Fruit fly (Drosophila melanogaster) whole organism: ENCODE measurements around the gene CG18404.

ENCODE experiments used
- CG8478 ChIP-seq: fragments of >200 bp; optimal IDR thresholded peaks from 2 replicates; lab custom pipeline; 2018; ENCODE audit warnings: inconsistent platforms
- Dll ChIP-seq: fragments of >200 bp; optimal IDR thresholded peaks from 2 replicates; lab custom pipeline; 2017
- EcR ChIP-seq, 2 experiments: fragments of >200 bp; optimal IDR thresholded peaks; 2 replicates each; lab custom pipeline; 2017; ENCODE audit warnings: missing biosample characterization in 2 of 2, missing genetic modification characterization in 2 of 2, missing genetic modification reagents in 2 of 2
- pan ChIP-seq: fragments of >200 bp; optimal IDR thresholded peaks from 2 replicates; lab custom pipeline; 2017
- psq ChIP-seq: fragments of >200 bp; optimal IDR thresholded peaks from 2 replicates; lab custom pipeline; 2017
- usp ChIP-seq: fragments of >200 bp; optimal IDR thresholded peaks from 2 replicates; lab custom pipeline; 2017; ENCODE audit warnings: missing biosample characterization, missing genetic modification characterization, mixed read lengths

Gene CG18404

DNA sequence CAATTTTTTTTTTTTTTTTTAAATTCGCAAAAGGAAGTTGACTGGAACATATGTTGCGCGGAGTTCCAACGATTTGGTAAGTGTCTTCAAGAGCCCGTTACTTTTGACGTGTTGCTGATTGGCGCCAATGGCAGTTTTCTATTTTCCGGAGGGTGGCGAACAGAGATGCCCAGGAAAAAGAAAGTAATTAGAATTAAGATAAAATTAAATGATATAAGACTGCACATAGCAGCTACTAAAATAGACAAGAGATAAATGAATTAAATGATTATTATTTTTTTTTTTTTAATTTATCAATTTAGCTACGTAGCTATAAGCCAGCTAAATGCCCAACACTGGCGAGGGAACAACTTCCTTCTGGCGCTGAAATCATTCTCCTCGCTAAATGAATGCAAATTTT, 30.7 kb upstream of the CG18404 start:
- no peak for TF ChIP-seq EcR (GFP tag; optimal IDR thresholded peaks at IDR 0.05; lab: Kevin White, UChicago)
- no peak for TF ChIP-seq psq
- no peak for TF ChIP-seq pan (lab: Kevin White, UChicago)
- no peak for TF ChIP-seq CG8478 (lab: Kevin White, UChicago)
- no peak for TF ChIP-seq usp (GFP tag; lab: Kevin White, UChicago)
- no peak for TF ChIP-seq Dll (lab: Kevin White, UChicago)

dm6 chr3R:30224577-30224976, 28.4 kb upstream of the CG18404 start:
- no peak for TF ChIP-seq CG8478 (lab: Kevin White, UChicago)
- no peak for TF ChIP-seq pan (lab: Kevin White, UChicago)
- TF ChIP-seq EcR (GFP tag; optimal IDR thresholded peaks at IDR 0.05; lab: Kevin White, UChicago): no peak

- TF ChIP-seq Dll (lab: Kevin White, UChicago): no peak
- no peak for TF ChIP-seq usp (GFP tag; lab: Kevin White, UChicago)
- TF ChIP-seq pan (lab: Kevin White, UChicago): no peak
- TF ChIP-seq CG8478 (lab: Kevin White, UChicago): no peak
- TF ChIP-seq psq: no peak
- TF ChIP-seq EcR (GFP tag; optimal IDR thresholded peaks at IDR 0.05; lab: Kevin White, UChicago): no peak
These were observed 17.7 kb upstream of the CG18404 start for dm6 chr3R:30235253-30235652.

DNA sequence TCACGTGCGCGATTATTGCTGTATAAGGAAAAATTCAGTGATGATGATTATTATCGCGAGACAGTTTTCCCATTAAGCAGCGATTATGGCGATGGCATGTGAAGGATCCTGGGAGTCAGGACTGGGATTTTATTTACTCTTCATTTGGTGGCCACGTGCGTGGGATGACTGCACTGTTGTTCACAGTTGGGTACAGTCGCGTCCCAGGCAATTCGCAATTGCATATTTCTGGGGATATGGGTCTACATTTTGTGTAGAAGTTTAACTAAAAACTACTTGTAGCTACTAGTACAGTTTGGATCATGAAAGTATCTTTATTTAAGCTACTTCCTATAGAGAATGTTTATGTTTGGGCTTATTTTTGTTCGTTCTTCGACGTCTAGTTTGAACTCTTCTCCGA, 16.0 kb upstream of the CG18404 start:
- no peak for TF ChIP-seq usp (GFP tag; lab: Kevin White, UChicago)
- no peak for TF ChIP-seq psq

DNA sequence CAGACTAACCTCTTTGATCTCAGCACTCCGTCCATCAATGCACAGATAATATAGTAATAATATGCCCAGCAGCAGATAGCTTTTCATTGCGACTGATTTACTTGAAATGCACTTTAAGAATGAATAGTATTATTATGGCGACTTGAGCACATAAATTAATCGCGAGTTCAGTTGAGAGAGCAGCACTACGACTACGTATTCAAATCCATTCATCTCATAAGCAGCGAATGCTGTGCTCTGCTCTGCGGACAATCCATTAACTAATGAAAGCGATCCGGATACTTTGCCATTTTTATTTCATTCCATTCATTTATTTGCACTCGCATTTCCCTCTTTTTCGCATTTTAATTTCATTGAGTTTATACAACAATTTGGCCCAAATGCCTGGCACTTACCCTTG, 15.3 kb upstream of the CG18404 start, which contains the start of gene CG43448:
Gene CG43448 (minus strand): TSS at position 101 of the 400 bp plus-strand sequence.
- TF ChIP-seq CG8478 (lab: Kevin White, UChicago): no peak
- no peak for TF ChIP-seq EcR (GFP tag; optimal IDR thresholded peaks at IDR 0.05; lab: Kevin White, UChicago)
- TF ChIP-seq usp (GFP tag; lab: Kevin White, UChicago): no peak
- TF ChIP-seq Dll (lab: Kevin White, UChicago): no peak
- no peak for TF ChIP-seq psq
- TF ChIP-seq pan (lab: Kevin White, UChicago): no peak

DNA sequence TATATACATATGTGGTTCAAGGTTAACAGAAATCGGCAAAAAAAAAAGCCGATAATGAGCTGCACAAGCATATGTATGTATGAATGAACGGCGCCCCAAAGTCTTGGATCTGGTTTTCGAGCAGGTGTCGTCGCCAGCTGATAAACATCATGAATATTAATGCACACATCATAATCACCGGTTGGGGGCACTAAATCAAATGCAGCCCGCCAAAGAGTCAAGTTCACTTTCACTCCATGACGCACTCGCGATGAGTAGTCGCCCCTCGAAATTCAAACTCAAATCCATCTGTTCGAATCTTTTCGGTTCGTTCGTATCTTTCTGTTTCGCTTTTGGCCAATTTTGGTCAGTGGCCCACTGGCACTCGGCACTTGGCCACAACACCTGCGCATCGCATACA, 12.7 kb upstream of the CG18404 start:
- TF ChIP-seq psq (no peak), usp (GFP tag; lab: Kevin White, UChicago) (no peak), CG8478 (lab: Kevin White, UChicago) (no peak), EcR (GFP tag; optimal IDR thresholded peaks at IDR 0.05; lab: Kevin White, UChicago) (no peak), pan (lab: Kevin White, UChicago) (no peak), Dll (lab: Kevin White, UChicago) (no peak)

DNA sequence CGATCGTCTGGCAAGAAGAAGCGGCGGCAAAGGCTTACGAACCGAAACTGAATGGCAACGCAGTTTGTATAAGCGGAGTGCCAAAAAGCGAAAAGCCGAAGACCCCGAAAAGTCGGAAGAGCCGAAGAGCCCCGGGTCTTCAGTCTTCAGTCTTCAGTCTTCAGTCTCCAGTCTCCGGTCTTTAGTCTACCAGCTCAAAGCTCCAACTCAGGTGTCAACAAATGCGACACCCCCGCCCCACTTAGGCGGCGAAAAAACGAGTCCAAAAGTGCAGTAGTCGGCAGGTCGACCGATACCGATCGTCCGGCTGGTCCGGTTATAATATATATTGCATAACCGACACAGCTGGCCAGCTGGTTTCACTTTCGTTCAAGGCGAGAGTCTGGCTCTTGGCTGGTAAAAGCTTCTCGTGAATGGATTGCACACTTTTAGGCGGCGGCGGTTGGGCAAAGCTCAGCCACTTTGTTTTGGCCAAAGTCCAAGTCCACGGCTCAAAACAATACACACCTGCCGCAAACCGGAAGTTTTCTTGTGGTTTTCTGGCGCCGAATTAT, 9.6 kb upstream of the CG18404 start, which contains the start of gene CG9737:
Gene CG9737 (minus strand): TSS at position 51 of the 554 bp plus-strand sequence.
- TF ChIP-seq CG8478 (lab: Kevin White, UChicago): no peak

dm6 chr3R:30245739-30246589, 7.0 kb upstream of the CG18404 start:
- TF ChIP-seq usp (GFP tag; lab: Kevin White, UChicago) (no peak), EcR (GFP tag; optimal IDR thresholded peaks at IDR 0.05; lab: Kevin White, UChicago) (no peak), psq (no peak), Dll (lab: Kevin White, UChicago) (no peak), CG8478 (lab: Kevin White, UChicago) (no peak), pan (lab: Kevin White, UChicago) (no peak)

dm6 chr3R:30246603-30247002, 6.4 kb upstream of the CG18404 start, which contains the start of gene CG9733:
CG9733 (minus strand) TSS chr3R:30246703.
- TF ChIP-seq CG8478 (lab: Kevin White, UChicago) (no peak), Dll (lab: Kevin White, UChicago) (no peak), EcR (GFP tag; optimal IDR thresholded peaks at IDR 0.05; lab: Kevin White, UChicago) (no peak), pan (lab: Kevin White, UChicago) (no peak), usp (GFP tag; lab: Kevin White, UChicago) (no peak), psq (no peak)

- no peak for TF ChIP-seq EcR (GFP tag; optimal IDR thresholded peaks at IDR 0.05; lab: Kevin White, UChicago)
- no peak for TF ChIP-seq usp (GFP tag; lab: Kevin White, UChicago)
- no peak for TF ChIP-seq Dll (lab: Kevin White, UChicago)
- TF ChIP-seq psq: no peak
- TF ChIP-seq pan (lab: Kevin White, UChicago): no peak
- no peak for TF ChIP-seq CG8478 (lab: Kevin White, UChicago)
These were observed 5.1 kb upstream of the CG18404 start for dm6 chr3R:30247802-30248363.

dm6 chr3R:30248565-30248964, 4.4 kb upstream of the CG18404 start:
- TF ChIP-seq pan (lab: Kevin White, UChicago) (no peak), usp (GFP tag; lab: Kevin White, UChicago) (no peak), EcR (GFP tag; optimal IDR thresholded peaks at IDR 0.05; lab: Kevin White, UChicago) (no peak), psq (no peak)

DNA sequence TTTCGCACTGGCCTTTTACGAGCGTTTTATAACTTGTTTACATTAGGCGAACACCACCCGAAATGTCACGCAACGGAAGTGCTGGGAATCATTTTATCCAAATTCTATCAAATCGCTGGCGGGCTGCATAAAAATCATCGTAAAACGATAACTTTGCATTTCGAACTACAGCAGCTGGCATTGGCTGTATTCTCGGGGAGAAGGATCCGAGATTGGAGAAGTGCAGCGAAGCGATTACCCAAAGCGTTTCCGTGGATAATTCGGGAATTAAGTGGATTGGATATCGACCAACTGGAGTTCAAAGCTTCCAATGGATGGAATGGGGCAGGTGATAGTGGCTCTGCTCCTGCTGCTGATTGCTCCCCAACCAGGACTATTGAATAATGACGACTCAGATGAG, 3.7 kb upstream of the CG18404 start, which contains the start of gene CG34299:
Gene CG34299 (plus strand): TSS at position 301 of the 400 bp plus-strand sequence.
- TF ChIP-seq pan (lab: Kevin White, UChicago): no peak
- no peak for TF ChIP-seq EcR (GFP tag; optimal IDR thresholded peaks at IDR 0.05; lab: Kevin White, UChicago)
- TF ChIP-seq CG8478 (lab: Kevin White, UChicago): no peak
- TF ChIP-seq Dll (lab: Kevin White, UChicago): no peak
- no peak for TF ChIP-seq psq
- TF ChIP-seq usp (GFP tag; lab: Kevin White, UChicago): no peak
